Worm (Caenorhabditis elegans): Measurements from ENCODE around the gene B0496.2.

- TF ChIP-seq tab-1 (GFP tag; IDR thresholded peaks at IDR 0.05) = no peak
- TF ChIP-seq flt-1 (GFP tag; IDR thresholded peaks at IDR 0.05) = no peak
- no peak for TF ChIP-seq T22C8.4 (GFP tag; IDR thresholded peaks at IDR 0.05)
- TF ChIP-seq med-1 (GFP tag; optimal IDR thresholded peaks at IDR 0.05; ENCODE audit: insufficient read depth) = no peak
- no peak for TF ChIP-seq ztf-23 (GFP tag; IDR thresholded peaks at IDR 0.05)
- no peak for TF ChIP-seq cog-1 (tag; optimal IDR thresholded peaks at IDR 0.05)
- TF ChIP-seq ref-1 (GFP tag; conservative IDR thresholded peaks at IDR 0.05) = no peak
- TF ChIP-seq ztf-29 (GFP tag; IDR thresholded peaks at IDR 0.05) = no peak
- TF ChIP-seq klf-2 (GFP tag; conservative IDR thresholded peaks at IDR 0.05) = no peak
Observed at ce11 chrIV:7400502-7401118, 47.0 kb upstream of the B0496.2 start.
